Worm (Caenorhabditis elegans) whole organism, L2 larva: ENCODE measurements around the gene C37C3.11.

Experiments
- C34F6.9 ChIP-seq: fragments of 150-350 bp; optimal IDR thresholded peaks from 2 replicates; lab custom pipeline; 2014; ENCODE audit warnings: missing biosample characterization, missing genetic modification characterization
- F13H6.1 ChIP-seq: sonication (generic microtip); optimal IDR thresholded peaks from 2 replicates; lab custom pipeline; 2016; ENCODE audit warnings: missing genetic modification characterization, missing compliant biosample characterization
- aly-2 ChIP-seq: fragments of 150-350 bp; optimal IDR thresholded peaks from 2 replicates; lab custom pipeline; 2014; ENCODE audit warnings: missing biosample characterization, missing genetic modification characterization
- ama-1 ChIP-seq: fragments of 150-350 bp; optimal IDR thresholded peaks from 2 replicates; lab custom pipeline; 2018; ENCODE audit warnings: inconsistent platforms
- blmp-1 ChIP-seq: sonication (generic microtip); optimal IDR thresholded peaks from 2 replicates; lab custom pipeline; 2017; ENCODE audit warnings: missing genetic modification characterization, mild to moderate bottlenecking, missing compliant biosample characterization, antibody characterized with exemption, moderate library complexity; ENCODE audit not compliant: insufficient read depth
- lin-39 ChIP-seq: fragments of 150-350 bp; optimal IDR thresholded peaks from 2 replicates; lab custom pipeline; 2014; ENCODE audit warnings: missing biosample characterization, missing genetic modification reagents, missing genetic modification characterization
- mdl-1 ChIP-seq, 2 experiments: fragments of 150-350 bp in 1 of 2; sonication (generic microtip) in 1 of 2; optimal IDR thresholded peaks; 2 replicates each; lab custom pipeline; 2017; ENCODE audit warnings: missing biosample characterization in 2 of 2, missing genetic modification characterization in 2 of 2
- nhr-11 ChIP-seq: fragments of 150-350 bp; optimal IDR thresholded peaks from 2 replicates; lab custom pipeline; 2014; ENCODE audit warnings: missing biosample characterization, missing genetic modification characterization
- nhr-237 ChIP-seq: fragments of 150-350 bp; optimal IDR thresholded peaks from 2 replicates; lab custom pipeline; 2014; ENCODE audit warnings: missing biosample characterization, missing genetic modification characterization
- skn-1 ChIP-seq: sonication (generic microtip); optimal IDR thresholded peaks from 2 replicates; lab custom pipeline; 2017; ENCODE audit warnings: missing biosample characterization, missing genetic modification characterization
- sma-3 ChIP-seq: sonication (generic microtip); optimal IDR thresholded peaks from 2 replicates; lab custom pipeline; 2016; ENCODE audit warnings: missing genetic modification reagents, missing genetic modification characterization, missing compliant biosample characterization
- unc-62 ChIP-seq: fragments of 150-350 bp; optimal IDR thresholded peaks from 2 replicates; lab custom pipeline; 2014; ENCODE audit warnings: missing biosample characterization, missing genetic modification reagents, missing genetic modification characterization
- ztf-11 ChIP-seq: sonication (generic microtip); optimal IDR thresholded peaks from 2 replicates; lab custom pipeline; 2017; ENCODE audit warnings: missing biosample characterization, missing genetic modification characterization
- ztf-4 ChIP-seq: fragments of 150-350 bp; optimal IDR thresholded peaks from 2 replicates; lab custom pipeline; 2014; ENCODE audit warnings: missing biosample characterization, missing genetic modification characterization

ce11 chrV:7847687-7848086 is 16.9 kb downstream of the C37C3.11 start:
- TF ChIP-seq mdl-1 (tag; optimal IDR thresholded peaks at IDR 0.05; lab: Kevin White, UChicago) (no peak), ama-1 (lab: Kevin White, UChicago) (no peak), skn-1 (tag; lab: Kevin White, UChicago) (no peak), aly-2 (tag; lab: Kevin White, UChicago) (no peak), C34F6.9 (tag; lab: Kevin White, UChicago) (no peak), nhr-237 (tag; lab: Kevin White, UChicago) (no peak), F13H6.1 (tag; lab: Kevin White, UChicago) (no peak), lin-39 (no peak), blmp-1 (tag; lab: Kevin White, UChicago) (no peak), ztf-11 (tag; lab: Kevin White, UChicago) (no peak), ztf-4 (no peak), nhr-11 (tag; lab: Kevin White, UChicago) (no peak), unc-62 (no peak), sma-3 (no peak)
